Worm (Caenorhabditis elegans) whole organism, midembryonic: ENCODE data around the gene drd-1.

ENCODE experiments used
- ref-1 ChIP-seq: fragments of 200-800 bp; sonication (Bioruptor generic); conservative IDR thresholded peaks from 2 replicates; pipeline ENCODE4 v1.3.6; 2022; ENCODE audit warnings: missing genetic modification reagents, missing genetic modification characterization, missing compliant biosample characterization
- ztf-23 ChIP-seq: fragments of 200-800 bp; sonication (Bioruptor generic); IDR thresholded peaks from 2 replicates; pipeline ENCODE4 v1.3.6; 2022; ENCODE audit warnings: missing genetic modification reagents, missing genetic modification characterization, missing compliant biosample characterization

ce11 chrII:8360453-8360852 is 27.4 kb upstream of the drd-1 start, which contains the start of gene M195.2:
- TF ChIP-seq ztf-23 (GFP tag; lab: Robert Waterston, UW) = no peak
- no peak for TF ChIP-seq ref-1
